Fruit fly (Drosophila melanogaster) whole organism, embryonic: Measurements from ENCODE around the gene numb.
A peak's percentile ranks its signal among the peaks of the same experiment; 100 is the strongest.

ENCODE experiments used
- ATbp ChIP-seq: fragments of 200-800 bp; sonication (Bioruptor generic); optimal IDR thresholded peaks from 2 replicates; lab custom pipeline; 2017; ENCODE audit warnings: missing biosample characterization, mild to moderate bottlenecking, missing genetic modification characterization, missing genetic modification reagents
- Bdp1 ChIP-seq: fragments of 200-800 bp; sonication (Bioruptor generic); optimal IDR thresholded peaks from 3 replicates; lab custom pipeline; 2016; ENCODE audit warnings: missing biosample characterization, missing genetic modification characterization
- CG12219 ChIP-seq: fragments of 200-800 bp; sonication (Bioruptor generic); optimal IDR thresholded peaks from 3 replicates; lab custom pipeline; 2018; ENCODE audit warnings: missing biosample characterization, mild to moderate bottlenecking, missing genetic modification characterization
- CG12769 ChIP-seq: fragments of 200-800 bp; sonication (Bioruptor generic); optimal IDR thresholded peaks from 2 replicates; lab custom pipeline; 2019; ENCODE audit warnings: missing biosample characterization, mild to moderate bottlenecking, missing genetic modification characterization, moderate library complexity
- CG13894 ChIP-seq: fragments of 200-800 bp; sonication (Bioruptor generic); optimal IDR thresholded peaks from 3 replicates; lab custom pipeline; 2018; ENCODE audit warnings: missing biosample characterization, mild to moderate bottlenecking, missing genetic modification characterization, moderate library complexity
- CG17829 ChIP-seq: fragments of 200-800 bp; optimal IDR thresholded peaks from 2 replicates; lab custom pipeline; 2019; ENCODE audit warnings: missing biosample characterization, mild to moderate bottlenecking, missing genetic modification characterization, moderate library complexity
- CG18011 ChIP-seq: fragments of 200-800 bp; sonication (Bioruptor generic); optimal IDR thresholded peaks from 2 replicates; lab custom pipeline; 2017; ENCODE audit warnings: missing biosample characterization, missing genetic modification characterization, mild to moderate bottlenecking, moderate library complexity, missing genotype
- CG18599 ChIP-seq: fragments of 200-800 bp; sonication (Bioruptor generic); optimal IDR thresholded peaks from 3 replicates; lab custom pipeline; 2017; ENCODE audit warnings: missing biosample characterization, missing genetic modification characterization, mild to moderate bottlenecking, moderate library complexity, missing genetic modification reagents
- CG2120 ChIP-seq: fragments of 200-800 bp; sonication (Bioruptor generic); optimal IDR thresholded peaks from 3 replicates; lab custom pipeline; 2016; ENCODE audit warnings: missing biosample characterization, missing genetic modification characterization
- CG2199 ChIP-seq: fragments of 200-800 bp; sonication (Bioruptor generic); IDR thresholded peaks from 3 replicates; pipeline ENCODE4 v1.3.6; 2022; ENCODE audit warnings: missing biosample characterization, missing genetic modification characterization
- CG3407 ChIP-seq: fragments of 200-800 bp; sonication (Bioruptor generic); optimal IDR thresholded peaks from 2 replicates; lab custom pipeline; 2018; ENCODE audit warnings: missing biosample characterization, mild to moderate bottlenecking, missing genetic modification characterization
- CG43689 ChIP-seq: fragments of 200-800 bp; sonication (Bioruptor generic); IDR thresholded peaks from 2 replicates; pipeline ENCODE4 v1.3.6; 2022; ENCODE audit warnings: missing biosample characterization, missing genetic modification characterization
- CG4424 ChIP-seq: fragments of 200-800 bp; sonication (Bioruptor generic); optimal IDR thresholded peaks from 3 replicates; lab custom pipeline; 2016; ENCODE audit warnings: missing biosample characterization, missing genetic modification characterization
- CG8765 ChIP-seq: fragments of 200-800 bp; sonication (Bioruptor generic); IDR thresholded peaks from 2 replicates; pipeline ENCODE4 v1.3.6; 2022; ENCODE audit warnings: missing biosample characterization, missing genetic modification characterization
- Dad ChIP-seq: fragments of 200-800 bp; sonication (Bioruptor generic); optimal IDR thresholded peaks from 3 replicates; lab custom pipeline; 2016; ENCODE audit warnings: missing biosample characterization, missing genetic modification characterization
- Dbx ChIP-seq: fragments of 200-800 bp; sonication (Bioruptor generic); IDR thresholded peaks from 3 replicates; pipeline ENCODE4 v1.3.6; 2022; ENCODE audit warnings: missing biosample characterization, missing genetic modification characterization
- E2f2 ChIP-seq: fragments of 200-800 bp; sonication (Bioruptor generic); IDR thresholded peaks from 2 replicates; pipeline ENCODE4 v1.3.6; 2022; ENCODE audit warnings: missing biosample characterization, missing genetic modification characterization
- GATAe ChIP-seq: fragments of 200-800 bp; sonication (Bioruptor generic); conservative IDR thresholded peaks from 2 replicates; pipeline ENCODE4 v1.3.6; 2022; ENCODE audit warnings: missing biosample characterization, missing genetic modification characterization
- H15 ChIP-seq: fragments of 200-800 bp; sonication (Bioruptor generic); IDR thresholded peaks from 3 replicates; pipeline ENCODE4 v1.3.6; 2022; ENCODE audit warnings: missing biosample characterization, missing genetic modification characterization
- Hand ChIP-seq: fragments of 200-800 bp; sonication (Bioruptor generic); optimal IDR thresholded peaks from 2 replicates; lab custom pipeline; 2017; ENCODE audit warnings: mild to moderate bottlenecking, missing biosample characterization, missing genetic modification reagents, missing genetic modification characterization
- MBD-R2 ChIP-seq: fragments of 200-800 bp; sonication (Bioruptor generic); IDR thresholded peaks from 2 replicates; pipeline ENCODE4 v1.3.6; 2022; ENCODE audit warnings: missing biosample characterization, missing genetic modification characterization
- MESR4 ChIP-seq: fragments of 200-800 bp; sonication (Bioruptor generic); optimal IDR thresholded peaks from 2 replicates; lab custom pipeline; 2018; ENCODE audit warnings: missing biosample characterization, mild to moderate bottlenecking, missing genetic modification characterization, moderate library complexity
- Mad ChIP-seq: fragments of 200-800 bp; sonication (Bioruptor generic); optimal IDR thresholded peaks from 2 replicates; lab custom pipeline; 2016; ENCODE audit warnings: missing biosample characterization, missing genetic modification characterization
- Med ChIP-seq: fragments of 200-800 bp; sonication (Bioruptor generic); peaks from one replicate; lab custom pipeline; 2016; ENCODE audit warnings: missing biosample characterization, missing genetic modification characterization, mild to moderate bottlenecking, inconsistent platforms, moderate library complexity
- Meics ChIP-seq: fragments of 200-800 bp; sonication (Bioruptor generic); optimal IDR thresholded peaks from 2 replicates; lab custom pipeline; 2017; ENCODE audit warnings: missing biosample characterization, mild to moderate bottlenecking, missing genetic modification characterization
- Mrtf ChIP-seq: fragments of 200-800 bp; sonication (Bioruptor generic); IDR thresholded peaks from 3 replicates; pipeline ENCODE4 v1.3.6; 2022; ENCODE audit warnings: missing biosample characterization, missing genetic modification characterization
- Nf-YB ChIP-seq: fragments of 200-800 bp; sonication (Bioruptor generic); optimal IDR thresholded peaks from 3 replicates; lab custom pipeline; 2019; ENCODE audit warnings: missing biosample characterization, mild to moderate bottlenecking, missing genetic modification characterization, moderate library complexity
- Ravus ChIP-seq: fragments of 200-800 bp; sonication (Bioruptor generic); IDR thresholded peaks from 2 replicates; pipeline ENCODE4 v1.3.6; 2022; ENCODE audit warnings: missing biosample characterization, missing genetic modification characterization
- Rx ChIP-seq: fragments of 200-800 bp; sonication (Bioruptor generic); IDR thresholded peaks from 2 replicates; pipeline ENCODE4 v1.3.6; 2022; ENCODE audit warnings: missing biosample characterization, missing genetic modification characterization
- aop ChIP-seq: fragments of 200-800 bp; sonication (Bioruptor generic); IDR thresholded peaks from 2 replicates; pipeline ENCODE4 v1.3.6; 2022; ENCODE audit warnings: missing biosample characterization, missing genetic modification characterization
- en ChIP-seq: fragments of 200-800 bp; sonication (Bioruptor generic); optimal IDR thresholded peaks from 2 replicates; lab custom pipeline; 2016; ENCODE audit warnings: missing biosample characterization, missing genetic modification characterization
- exex ChIP-seq: fragments of 200-800 bp; sonication (Bioruptor generic); optimal IDR thresholded peaks from 4 replicates; lab custom pipeline; 2018; ENCODE audit warnings: missing biosample characterization, mild to moderate bottlenecking, missing genetic modification characterization, moderate library complexity
- eyg ChIP-seq: fragments of 200-800 bp; sonication (Bioruptor generic); optimal IDR thresholded peaks from 3 replicates; lab custom pipeline; 2016; ENCODE audit warnings: missing biosample characterization, missing genetic modification characterization
- fd64A ChIP-seq: fragments of 200-800 bp; sonication (Bioruptor generic); optimal IDR thresholded peaks from 3 replicates; lab custom pipeline; 2018; ENCODE audit warnings: missing biosample characterization, mild to moderate bottlenecking, missing genetic modification characterization
- fd96Cb ChIP-seq: fragments of 200-800 bp; sonication (Bioruptor generic); optimal IDR thresholded peaks from 2 replicates; lab custom pipeline; 2018; ENCODE audit warnings: missing biosample characterization, mild to moderate bottlenecking, missing genetic modification characterization, moderate library complexity
- ftz-f1 ChIP-seq: fragments of 200-800 bp; sonication (Bioruptor generic); optimal IDR thresholded peaks from 2 replicates; lab custom pipeline; 2016; ENCODE audit warnings: missing biosample characterization, missing genetic modification characterization
- gcm ChIP-seq: fragments of 200-800 bp; sonication (Bioruptor generic); optimal IDR thresholded peaks from 2 replicates; lab custom pipeline; 2019; ENCODE audit warnings: missing biosample characterization, mild to moderate bottlenecking, missing genetic modification characterization, moderate library complexity
- jumu ChIP-seq: fragments of 200-800 bp; sonication (Bioruptor generic); optimal IDR thresholded peaks from 3 replicates; lab custom pipeline; 2016; ENCODE audit warnings: missing biosample characterization, missing genetic modification characterization
- mirr ChIP-seq: fragments of 200-800 bp; sonication (Bioruptor generic); optimal IDR thresholded peaks from 3 replicates; lab custom pipeline; 2018; ENCODE audit warnings: missing biosample characterization, mild to moderate bottlenecking, missing genetic modification characterization
- nerfin-2 ChIP-seq: fragments of 200-800 bp; sonication (Bioruptor generic); IDR thresholded peaks from 2 replicates; pipeline ENCODE4 v1.3.6; 2022; ENCODE audit warnings: missing biosample characterization, missing genetic modification characterization; ENCODE audit not compliant: partially characterized antibody
- nmo ChIP-seq: fragments of 200-800 bp; sonication (Bioruptor generic); optimal IDR thresholded peaks from 2 replicates; lab custom pipeline; 2018; ENCODE audit warnings: missing biosample characterization, mild to moderate bottlenecking, missing genetic modification characterization, moderate library complexity
- pan ChIP-seq, 4 experiments: fragments of >200 bp in 3 of 4; fragments of 200-800 bp in 1 of 4; sonication (Bioruptor generic) in 1 of 4; optimal IDR thresholded peaks in 3 of 4; IDR thresholded peaks in 1 of 4; 2 replicates each; pipeline versions ENCODE4 v1.3.6 to Lab custom; 2017 to 2022; ENCODE audit warnings: missing biosample characterization in 2 of 4, missing genetic modification characterization in 2 of 4, mixed read lengths in 1 of 4
- pb ChIP-seq: fragments of 200-800 bp; sonication (Bioruptor generic); optimal IDR thresholded peaks from 3 replicates; lab custom pipeline; 2016; ENCODE audit warnings: missing biosample characterization, missing genetic modification characterization
- pros ChIP-seq: fragments of 200-800 bp; sonication (Bioruptor generic); optimal IDR thresholded peaks from 3 replicates; lab custom pipeline; 2019; ENCODE audit warnings: missing biosample characterization, mild to moderate bottlenecking, missing genetic modification characterization, moderate library complexity
- ranshi ChIP-seq: fragments of 200-800 bp; sonication (Bioruptor generic); IDR thresholded peaks from 2 replicates; pipeline ENCODE4 v1.3.6; 2022; ENCODE audit warnings: missing biosample characterization, missing genetic modification characterization
- seq ChIP-seq: fragments of 200-800 bp; sonication (Bioruptor generic); IDR thresholded peaks from 2 replicates; pipeline ENCODE4 v1.3.6; 2022; ENCODE audit warnings: missing biosample characterization, missing genetic modification characterization
- slou ChIP-seq: fragments of 200-800 bp; sonication (Bioruptor generic); optimal IDR thresholded peaks from 3 replicates; lab custom pipeline; 2016; ENCODE audit warnings: missing biosample characterization, missing genetic modification characterization
- sob ChIP-seq: fragments of 200-800 bp; sonication (Bioruptor generic); IDR thresholded peaks from 2 replicates; pipeline ENCODE4 v1.3.6; 2022; ENCODE audit warnings: missing biosample characterization, missing genetic modification characterization
- ttk ChIP-seq: fragments of 200-800 bp; sonication (Bioruptor generic); IDR thresholded peaks from 2 replicates; pipeline ENCODE4 v2.1.2; 2022; ENCODE audit warnings: missing biosample characterization, missing genetic modification characterization
- zfh1 ChIP-seq: fragments of 200-800 bp; sonication (Bioruptor generic); IDR thresholded peaks from 3 replicates; pipeline ENCODE4 v1.3.6; 2022; ENCODE audit warnings: missing biosample characterization, missing genetic modification characterization

The numb gene

DNA sequence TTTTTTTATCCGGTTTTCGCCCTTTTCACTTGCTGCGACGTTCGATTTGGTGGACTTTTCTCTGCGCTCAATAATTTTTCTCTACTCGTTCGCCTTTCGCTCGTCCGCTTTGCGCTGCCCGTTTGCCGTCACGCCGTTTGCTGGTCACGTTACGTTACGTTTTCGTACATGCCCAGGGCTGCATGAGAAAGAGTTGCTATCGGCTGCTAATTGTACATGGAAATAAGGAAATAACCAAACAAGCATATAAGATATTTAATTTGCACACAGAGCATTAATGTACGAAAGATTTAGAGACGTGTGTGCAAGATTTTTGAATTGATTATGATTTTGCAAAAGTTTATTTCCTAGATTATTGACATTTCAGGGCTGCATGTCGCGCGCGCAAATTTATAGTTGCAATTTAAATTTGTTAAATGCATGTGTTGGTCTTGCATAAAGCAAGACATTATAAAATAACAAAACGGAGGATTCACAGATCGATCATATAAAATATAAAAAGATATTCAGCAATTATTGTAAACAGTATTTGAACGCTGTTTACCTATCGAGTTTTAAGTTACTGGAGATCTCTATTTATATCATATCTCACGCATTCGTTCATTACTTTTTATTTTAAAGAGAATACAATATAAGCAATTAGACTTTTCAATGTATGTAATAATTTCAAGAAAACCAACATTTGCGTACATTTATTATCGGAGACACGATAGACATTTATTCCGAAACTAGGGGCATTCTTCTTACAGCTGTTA, 57.6 kb downstream of the numb start, which contains the start of gene Gdi (continued):
- TF ChIP-seq ranshi (GFP tag; lab: Robert Waterston, UW) (no peak), exex (no peak), ATbp (GFP tag; lab: Kevin White, UChicago) (no peak), slou (GFP tag; lab: Kevin White, UChicago) (peak; percentile 30), Bdp1 (no peak), en (GFP tag; lab: Kevin White, UChicago) (no peak), CG12219 (no peak), zfh1 (GFP tag; lab: Robert Waterston, UW) (no peak), CG17829 (tag; lab: Kevin White, UChicago) (no peak), Meics (GFP tag; lab: Kevin White, UChicago) (no peak), CG2120 (GFP tag; lab: Kevin White, UChicago) (peak; percentile 47), Mrtf (GFP tag; lab: Robert Waterston, UW) (0 out of 3 replicates have a peak, but pooled peaks have one; percentile 15), MESR4 (GFP tag; lab: Kevin White, UChicago) (peak; percentile 48), CG18011 (GFP tag; lab: Kevin White, UChicago) (no peak), pan (optimal IDR thresholded peaks at IDR 0.05; lab: Kevin White, UChicago) (no peak), pan (GFP tag; optimal IDR thresholded peaks at IDR 0.05 in 1 of 2, IDR thresholded peaks at IDR 0.05 in 1 of 2) (no peak), H15 (no peak), pb (no peak), Nf-YB (GFP tag; lab: Kevin White, UChicago) (no peak), CG8765 (no peak), Ravus (GFP tag; lab: Robert Waterston, UW) (no peak), E2f2 (GFP tag; lab: Robert Waterston, UW) (peak; percentile 87), nerfin-2 (GFP tag; lab: Robert Waterston, UW) (no peak), eyg (no peak), Rx (GFP tag; lab: Robert Waterston, UW) (peak; percentile 45), mirr (GFP tag; lab: Kevin White, UChicago) (peak; percentile 29), CG4424 (GFP tag; lab: Kevin White, UChicago) (peak; percentile 29), jumu (GFP tag; lab: Kevin White, UChicago) (no peak), fd96Cb (tag; lab: Kevin White, UChicago) (no peak), Dad (peak; percentile 0), sob (GFP tag; lab: Robert Waterston, UW) (peak; percentile 49; the same call in 1 of the 2 replicates), seq (GFP tag; lab: Robert Waterston, UW) (no peak), CG3407 (GFP tag; lab: Kevin White, UChicago) (no peak), aop (no peak), GATAe (no peak), pros (no peak), MBD-R2 (GFP tag; lab: Robert Waterston, UW) (no peak), Hand (GFP tag; lab: Kevin White, UChicago) (no peak), Med (GFP tag; lab: Kevin White, UChicago) (peak; percentile 87), fd64A (no peak), CG43689 (GFP tag; lab: Robert Waterston, UW) (no peak), Mad (GFP tag; lab: Kevin White, UChicago) (peak; percentile 22), gcm (GFP tag; lab: Kevin White, UChicago) (no peak), Dbx (no peak), CG13894 (tag; lab: Kevin White, UChicago) (peak; percentile 13), CG12769 (tag; lab: Kevin White, UChicago) (peak; percentile 27), CG2199 (GFP tag; lab: Robert Waterston, UW) (no peak), ftz-f1 (no peak), CG18599 (no peak), nmo (GFP tag; lab: Kevin White, UChicago) (peak; percentile 29), ttk (GFP tag; lab: Robert Waterston, UW) (no peak)
